Worm (Caenorhabditis elegans): ENCODE measurements around the gene aagr-3.

- TF ChIP-seq him-1 (tag; optimal IDR thresholded peaks at IDR 0.05) (no peak), W03F9.2 (tag; optimal IDR thresholded peaks at IDR 0.05) (no peak), dao-5 (tag; optimal IDR thresholded peaks at IDR 0.05) (no peak)
These were observed 30.1 kb downstream of the aagr-3 start for ce11 chrV:9699216-9699615.

Data from whole organism, L4/young adult.